Worm (Caenorhabditis elegans): ENCODE data around the gene T21C9.6.

The T21C9.6 gene

DNA sequence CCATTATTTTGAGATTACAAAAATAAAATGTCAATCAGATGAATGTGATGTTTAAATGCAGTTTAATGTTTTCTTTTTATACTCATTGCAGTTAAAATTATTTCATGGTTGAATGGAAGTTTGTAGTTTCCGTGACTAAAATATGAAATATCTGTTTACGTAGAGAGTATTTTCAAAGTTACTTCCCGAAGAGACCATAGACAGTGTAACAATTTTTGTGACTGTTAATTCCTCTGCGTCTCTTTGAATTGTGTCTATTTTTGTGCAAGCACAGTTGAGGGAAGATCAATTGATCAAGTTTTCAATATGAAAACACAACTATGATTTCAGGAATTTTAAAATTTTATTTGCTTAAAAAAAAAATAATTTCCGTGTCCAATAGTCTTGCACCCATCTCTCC, 34.9 kb upstream of the T21C9.6 start, which contains the start of gene F25D1.5:
Gene F25D1.5, minus strand, starts transcription at position 35 of the 400 bp plus-strand sequence.
- TF ChIP-seq hpl-2 (GFP tag; optimal IDR thresholded peaks at IDR 0.05) (no peak), ceh-63 (GFP tag; optimal IDR thresholded peaks at IDR 0.05) (no peak), efl-1 (optimal IDR thresholded peaks at IDR 0.05) (peak in 1 of 2 experiments; percentile 6), efl-1 (GFP tag; optimal IDR thresholded peaks at IDR 0.05 in 1 of 2) (no peak), nhr-90 (tag; optimal IDR thresholded peaks at IDR 0.05; ENCODE audit: poor library complexity) (peak; percentile 6), efl-3 (GFP tag; optimal IDR thresholded peaks at IDR 0.05) (no peak), swsn-7 (tag; optimal IDR thresholded peaks at IDR 0.05) (no peak), nhr-20 (tag; optimal IDR thresholded peaks at IDR 0.05) (peak; percentile 36), ama-1 (optimal IDR thresholded peaks at IDR 0.05) (no peak), F16B12.6 (tag; optimal IDR thresholded peaks at IDR 0.05) (no peak), nhr-85 (tag) (peak; percentile 79), zip-4 (GFP tag; optimal IDR thresholded peaks at IDR 0.05) (no peak), elt-2 (tag; optimal IDR thresholded peaks at IDR 0.05) (peak; percentile 1), nhr-77 (tag; optimal IDR thresholded peaks at IDR 0.05) (peak; percentile 80), pqm-1 (tag; optimal IDR thresholded peaks at IDR 0.05) (no peak), ceh-8 (GFP tag; optimal IDR thresholded peaks at IDR 0.05) (no peak), egl-27 (tag; optimal IDR thresholded peaks at IDR 0.05) (no peak)

DNA sequence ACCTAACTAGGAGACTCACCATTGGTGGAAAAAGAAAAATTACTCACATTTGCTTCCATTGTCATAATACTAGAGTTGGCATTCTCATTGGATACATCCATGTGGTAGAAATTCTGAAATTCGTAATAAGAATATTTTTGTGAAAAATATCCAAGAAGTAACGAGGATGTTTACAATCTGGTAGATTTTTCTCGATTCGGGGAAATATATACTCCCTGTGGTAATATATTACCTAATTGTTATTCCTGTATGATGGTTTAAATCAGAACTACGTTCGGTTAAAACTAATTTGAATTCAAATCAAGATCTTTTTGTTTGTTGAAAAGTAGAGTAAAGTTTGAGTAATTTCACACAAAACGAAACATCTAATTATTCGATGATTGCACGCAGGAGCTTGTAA, 32.7 kb upstream of the T21C9.6 start, which contains the start of gene srd-34:
Gene srd-34, minus strand, starts transcription at position 101 of the 400 bp plus-strand sequence.
- TF ChIP-seq fkh-8 (tag; optimal IDR thresholded peaks at IDR 0.05) (no peak), nhr-47 (tag; optimal IDR thresholded peaks at IDR 0.05) (no peak), ces-1 (GFP tag; optimal IDR thresholded peaks at IDR 0.05) (no peak), dpl-1 (GFP tag; optimal IDR thresholded peaks at IDR 0.05) (no peak), nhr-71 (tag; optimal IDR thresholded peaks at IDR 0.05) (no peak), hlh-17 (GFP tag; optimal IDR thresholded peaks at IDR 0.05; ENCODE audit: borderline replicate concordance) (no peak), C04F5.9 (tag; optimal IDR thresholded peaks at IDR 0.05) (no peak), ama-1 (optimal IDR thresholded peaks at IDR 0.05) (no peak), mep-1 (tag; optimal IDR thresholded peaks at IDR 0.05) (no peak), aha-1 (tag; optimal IDR thresholded peaks at IDR 0.05) (no peak), fkh-10 (GFP tag; optimal IDR thresholded peaks at IDR 0.05) (no peak), fos-1 (tag; optimal IDR thresholded peaks at IDR 0.05) (no peak), hlh-4 (tag; optimal IDR thresholded peaks at IDR 0.05) (no peak), Y116A8C.19 (tag; optimal IDR thresholded peaks at IDR 0.05; ENCODE audit: borderline replicate concordance) (no peak)

DNA sequence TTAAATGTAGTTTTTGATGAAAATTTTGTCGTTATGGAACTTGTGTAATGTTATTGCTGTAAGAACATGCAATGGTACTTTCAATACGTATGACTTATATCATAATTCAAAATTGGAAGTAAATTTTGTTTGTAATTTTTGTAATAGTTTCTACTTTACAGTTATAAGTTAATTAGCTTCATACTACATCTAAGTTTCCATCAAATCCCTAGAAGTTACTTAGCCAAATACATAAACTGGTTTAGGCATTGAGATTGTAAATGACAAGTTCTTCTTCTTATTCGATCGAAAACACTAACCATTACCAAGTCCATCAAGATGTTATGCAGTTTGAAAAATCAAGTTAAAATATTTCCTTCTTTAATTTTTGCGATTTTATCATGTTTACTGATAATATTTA, 32.0 kb upstream of the T21C9.6 start, which contains the start of gene F32G8.2:
Gene F32G8.2, plus strand, starts transcription at position 301 of the 400 bp plus-strand sequence.
- TF ChIP-seq dsc-1 (tag; optimal IDR thresholded peaks at IDR 0.05) (no peak), nhr-84 (tag; optimal IDR thresholded peaks at IDR 0.05) (no peak), mep-1 (tag; optimal IDR thresholded peaks at IDR 0.05) (no peak), ceh-82 (tag; optimal IDR thresholded peaks at IDR 0.05) (no peak), tlp-1 (tag; optimal IDR thresholded peaks at IDR 0.05) (no peak), lin-13 (GFP tag; optimal IDR thresholded peaks at IDR 0.05) (no peak), hlh-4 (tag; optimal IDR thresholded peaks at IDR 0.05) (no peak), aly-2 (tag; optimal IDR thresholded peaks at IDR 0.05) (no peak), mab-9 (GFP tag; IDR thresholded peaks at IDR 0.05) (no peak), fkh-10 (GFP tag; optimal IDR thresholded peaks at IDR 0.05) (no peak), elt-3 (tag; optimal IDR thresholded peaks at IDR 0.05) (no peak), nhr-77 (tag; optimal IDR thresholded peaks at IDR 0.05) (no peak), dpl-1 (GFP tag; optimal IDR thresholded peaks at IDR 0.05) (no peak), fos-1 (tag; optimal IDR thresholded peaks at IDR 0.05) (no peak), egl-13 (tag; optimal IDR thresholded peaks at IDR 0.05) (no peak), sptf-1 (tag; optimal IDR thresholded peaks at IDR 0.05) (no peak)
